Fruit fly (Drosophila melanogaster): ENCODE measurements around the gene CG17283.

- TF ChIP-seq Dll (optimal IDR thresholded peaks at IDR 0.05) (no peak), psq (optimal IDR thresholded peaks at IDR 0.05) (no peak), EcR (GFP tag; optimal IDR thresholded peaks at IDR 0.05) (no peak), pan (optimal IDR thresholded peaks at IDR 0.05) (no peak), usp (GFP tag; optimal IDR thresholded peaks at IDR 0.05) (no peak)
These were observed 41.7 kb upstream of the CG17283 start, which contains the start of gene beat-IIa for dm6 chr3R:17366023-17366422.
